Worm (Caenorhabditis elegans) whole organism, late embryonic: ENCODE results near the gene snx-1.

ENCODE experiments used
- fkh-10 ChIP-seq: fragments of 150-350 bp; optimal IDR thresholded peaks from 2 replicates; lab custom pipeline; 2014; ENCODE audit warnings: missing biosample characterization, missing genetic modification reagents, missing genetic modification characterization
- hlh-30 ChIP-seq: sonication (generic microtip); optimal IDR thresholded peaks from 2 replicates; lab custom pipeline; 2017; ENCODE audit warnings: antibody characterized with exemption, missing genetic modification characterization, missing compliant biosample characterization; ENCODE audit not compliant: insufficient read depth
- pat-9 ChIP-seq: fragments of 200-800 bp; sonication (Bioruptor generic); optimal IDR thresholded peaks from 2 replicates; lab custom pipeline; 2018; ENCODE audit warnings: mild to moderate bottlenecking, missing genetic modification characterization, moderate library complexity, missing compliant biosample characterization

- no peak for TF ChIP-seq hlh-30 (tag; lab: Kevin White, UChicago)
- TF ChIP-seq pat-9 (tag; lab: Kevin White, UChicago), result no peak
- no peak for TF ChIP-seq fkh-10 (GFP tag; lab: Kevin White, UChicago)
Observed at ce11 chrX:1108874-1109273, 19.9 kb upstream of the snx-1 start.
